Worm (Caenorhabditis elegans) whole organism, young adult: Measurements from ENCODE around the gene cgr-1.

Experiments
- B0019.2 ChIP-seq: fragments of 200-800 bp; sonication (Bioruptor generic); conservative IDR thresholded peaks from 2 replicates; pipeline ENCODE4 v1.3.6; 2022; ENCODE audit warnings: missing genetic modification reagents, missing genetic modification characterization, missing compliant biosample characterization
- C06A6.2 ChIP-seq: fragments of 200-800 bp; sonication (Bioruptor generic); conservative IDR thresholded peaks from 2 replicates; pipeline ENCODE4 v1.3.6; 2022; ENCODE audit warnings: missing genetic modification characterization, missing compliant biosample characterization
- F33H1.4 ChIP-seq: fragments of 200-800 bp; sonication (Bioruptor generic); IDR thresholded peaks from 2 replicates; pipeline ENCODE4 v1.3.6; 2022; ENCODE audit warnings: missing genetic modification reagents, missing genetic modification characterization, missing compliant biosample characterization
- F37B4.10 ChIP-seq: fragments of 200-800 bp; sonication (Bioruptor generic); IDR thresholded peaks from 2 replicates; pipeline ENCODE4 v1.3.6; 2022; ENCODE audit warnings: missing genetic modification characterization, missing compliant biosample characterization
- F49E8.2 ChIP-seq: sonication (generic microtip); optimal IDR thresholded peaks from 3 replicates; lab custom pipeline; 2017; ENCODE audit warnings: missing genetic modification characterization, mild to moderate bottlenecking, missing compliant biosample characterization, antibody characterized with exemption, moderate library complexity; ENCODE audit not compliant: insufficient read depth
- T26A5.8 ChIP-seq: sonication (generic microtip); optimal IDR thresholded peaks from 2 replicates; lab custom pipeline; 2016; ENCODE audit warnings: missing genetic modification characterization, missing compliant biosample characterization
- ZK185.1 ChIP-seq: sonication (generic microtip); optimal IDR thresholded peaks from 2 replicates; lab custom pipeline; 2016; ENCODE audit warnings: mild to moderate bottlenecking, missing genetic modification characterization, missing compliant biosample characterization; ENCODE audit not compliant: poor library complexity, severe bottlenecking
- aptf-3 ChIP-seq: fragments of 200-800 bp; sonication (Bioruptor generic); IDR thresholded peaks from 2 replicates; pipeline ENCODE4 v1.3.6; 2022; ENCODE audit warnings: missing genetic modification characterization, missing compliant biosample characterization
- attf-3 ChIP-seq: fragments of 200-800 bp; sonication (Bioruptor generic); conservative IDR thresholded peaks from 2 replicates; pipeline ENCODE4 v1.3.6; 2022; ENCODE audit warnings: missing genetic modification reagents, missing genetic modification characterization, missing compliant biosample characterization
- bed-1 ChIP-seq: fragments of 200-800 bp; sonication (Bioruptor generic); IDR thresholded peaks from 2 replicates; pipeline ENCODE4 v1.3.6; 2022; ENCODE audit warnings: missing genetic modification reagents, missing genetic modification characterization, missing compliant biosample characterization
- bed-2 ChIP-seq: fragments of 200-800 bp; sonication (Bioruptor generic); IDR thresholded peaks from 2 replicates; pipeline ENCODE4 v1.3.6; 2022; ENCODE audit warnings: missing genetic modification reagents, missing genetic modification characterization, missing compliant biosample characterization
- cebp-2 ChIP-seq: fragments of 200-800 bp; sonication (Bioruptor generic); IDR thresholded peaks from 2 replicates; pipeline ENCODE4 v1.3.6; 2022; ENCODE audit warnings: missing genetic modification characterization, missing compliant biosample characterization
- ceh-27 ChIP-seq: fragments of 200-800 bp; sonication (Bioruptor generic); optimal IDR thresholded peaks from 2 replicates; lab custom pipeline; 2018; ENCODE audit warnings: mild to moderate bottlenecking, missing genetic modification characterization, moderate library complexity, missing compliant biosample characterization
- ceh-58 ChIP-seq: fragments of 200-800 bp; sonication (Bioruptor generic); IDR thresholded peaks from 2 replicates; pipeline ENCODE4 v1.3.6; 2022; ENCODE audit warnings: missing genetic modification characterization, missing compliant biosample characterization
- ceh-91 ChIP-seq: fragments of 200-800 bp; sonication (Bioruptor generic); IDR thresholded peaks from 2 replicates; pipeline ENCODE4 v1.3.6; 2022; ENCODE audit warnings: missing genetic modification reagents, missing genetic modification characterization, missing compliant biosample characterization
- dox-1 ChIP-seq: fragments of 200-800 bp; sonication (Bioruptor generic); IDR thresholded peaks from 2 replicates; pipeline ENCODE4 v1.3.6; 2022; ENCODE audit warnings: missing genetic modification reagents, missing genetic modification characterization, missing compliant biosample characterization
- efl-1 ChIP-seq: fragments of 150-350 bp; optimal IDR thresholded peaks from 2 replicates; lab custom pipeline; 2014; ENCODE audit warnings: missing biosample characterization, missing genetic modification reagents, missing genetic modification characterization
- egl-18 ChIP-seq: fragments of 200-800 bp; sonication (Bioruptor generic); IDR thresholded peaks from 2 replicates; pipeline ENCODE4 v1.3.6; 2022; ENCODE audit warnings: missing genetic modification reagents, missing genetic modification characterization, missing compliant biosample characterization
- egl-44 ChIP-seq: fragments of 200-800 bp; sonication (Bioruptor generic); IDR thresholded peaks from 2 replicates; pipeline ENCODE4 v1.3.6; 2022; ENCODE audit warnings: missing genetic modification reagents, missing genetic modification characterization, missing compliant biosample characterization
- egrh-3 ChIP-seq: fragments of 200-800 bp; sonication (Bioruptor generic); IDR thresholded peaks from 2 replicates; pipeline ENCODE4 v1.3.6; 2022; ENCODE audit warnings: missing genetic modification reagents, missing genetic modification characterization, missing compliant biosample characterization
- ekl-4 ChIP-seq: fragments of 200-800 bp; sonication (Bioruptor generic); IDR thresholded peaks from 2 replicates; pipeline ENCODE4 v1.3.6; 2022; ENCODE audit warnings: missing genetic modification reagents, missing genetic modification characterization, missing compliant biosample characterization
- hmg-20 ChIP-seq: fragments of 200-800 bp; sonication (Bioruptor generic); IDR thresholded peaks from 2 replicates; pipeline ENCODE4 v1.3.6; 2022; ENCODE audit warnings: missing genetic modification reagents, missing genetic modification characterization, missing compliant biosample characterization
- let-526 ChIP-seq: fragments of 200-800 bp; sonication (Bioruptor generic); IDR thresholded peaks from 2 replicates; pipeline ENCODE4 v1.3.6; 2022; ENCODE audit warnings: missing genetic modification reagents, missing genetic modification characterization, missing compliant biosample characterization
- lin-26 ChIP-seq: fragments of 200-800 bp; sonication (Bioruptor generic); IDR thresholded peaks from 2 replicates; pipeline ENCODE4 v1.3.6; 2022; ENCODE audit warnings: missing genetic modification reagents, missing genetic modification characterization, missing compliant biosample characterization
- lir-1 ChIP-seq: fragments of 200-800 bp; sonication (Bioruptor generic); conservative IDR thresholded peaks from 2 replicates; pipeline ENCODE4 v1.3.6; 2022; ENCODE audit warnings: missing genetic modification reagents, missing genetic modification characterization, missing compliant biosample characterization
- madf-10 ChIP-seq: sonication (generic microtip); optimal IDR thresholded peaks from 2 replicates; lab custom pipeline; 2016; ENCODE audit warnings: mild to moderate bottlenecking, missing genetic modification characterization, missing compliant biosample characterization
- madf-3 ChIP-seq: fragments of 200-800 bp; sonication (Bioruptor generic); IDR thresholded peaks from 2 replicates; pipeline ENCODE4 v1.3.6; 2022; ENCODE audit warnings: missing genetic modification reagents, missing genetic modification characterization, missing compliant biosample characterization
- nfya-2 ChIP-seq: fragments of 200-800 bp; sonication (Bioruptor generic); IDR thresholded peaks from 2 replicates; pipeline ENCODE4 v1.3.6; 2022; ENCODE audit warnings: missing genetic modification reagents, missing genetic modification characterization, missing compliant biosample characterization
- nfyb-1 ChIP-seq: fragments of 200-800 bp; sonication (Bioruptor generic); IDR thresholded peaks from 2 replicates; pipeline ENCODE4 v1.3.6; 2022; ENCODE audit warnings: missing genetic modification reagents, missing genetic modification characterization, missing compliant biosample characterization
- nhr-120 ChIP-seq: fragments of 200-800 bp; sonication (Bioruptor generic); IDR thresholded peaks from 2 replicates; pipeline ENCODE4 v1.3.6; 2022; ENCODE audit warnings: missing genetic modification characterization, missing compliant biosample characterization
- nhr-80 ChIP-seq: sonication (generic microtip); optimal IDR thresholded peaks from 2 replicates; lab custom pipeline; 2016; ENCODE audit warnings: missing genetic modification characterization, missing compliant biosample characterization
- pbrm-1 ChIP-seq: fragments of 200-800 bp; sonication (Bioruptor generic); IDR thresholded peaks from 2 replicates; pipeline ENCODE4 v1.3.6; 2022; ENCODE audit warnings: missing genetic modification reagents, missing genetic modification characterization, missing compliant biosample characterization
- rcor-1 ChIP-seq: fragments of 200-800 bp; sonication (Bioruptor generic); IDR thresholded peaks from 2 replicates; pipeline ENCODE4 v1.3.6; 2022; ENCODE audit warnings: missing genetic modification reagents, missing genetic modification characterization, missing compliant biosample characterization
- rec-8 ChIP-seq, 2 experiments: sonication (generic microtip); optimal IDR thresholded peaks; 2 replicates each; lab custom pipeline; 2016; ENCODE audit warnings: mild to moderate bottlenecking in 2 of 2, missing genetic modification characterization in 2 of 2, missing genetic modification reagents in 2 of 2, missing genotype in 2 of 2, missing biosample characterization in 1 of 2, missing compliant biosample characterization in 1 of 2, moderate library complexity in 1 of 2
- rpc-1 ChIP-seq, 2 experiments: fragments of 150-350 bp in 1 of 2; sonication (generic microtip) in 1 of 2; optimal IDR thresholded peaks; 2 replicates each; lab custom pipeline; 2014 to 2018; ENCODE audit warnings: missing biosample characterization in 1 of 2, missing genetic modification characterization in 1 of 2, missing genetic modification reagents in 1 of 2, missing genotype in 1 of 2
- sea-2 ChIP-seq: fragments of 200-800 bp; sonication (Bioruptor generic); IDR thresholded peaks from 2 replicates; pipeline ENCODE4 v1.3.6; 2022; ENCODE audit warnings: missing genetic modification characterization, missing compliant biosample characterization
- unc-62 ChIP-seq: fragments of 150-350 bp; optimal IDR thresholded peaks from 2 replicates; lab custom pipeline; 2014; ENCODE audit warnings: missing biosample characterization, missing genetic modification reagents, missing genetic modification characterization
- zfh-2 ChIP-seq: fragments of 200-800 bp; sonication (Bioruptor generic); conservative IDR thresholded peaks from 2 replicates; pipeline ENCODE4 v1.3.6; 2022; ENCODE audit warnings: missing genetic modification reagents, missing genetic modification characterization, missing compliant biosample characterization
- zim-3 ChIP-seq: sonication (generic microtip); optimal IDR thresholded peaks from 2 replicates; lab custom pipeline; 2017; ENCODE audit warnings: mild to moderate bottlenecking, missing genetic modification characterization, moderate library complexity, missing compliant biosample characterization
- ztf-25 ChIP-seq: fragments of 200-800 bp; sonication (Bioruptor generic); IDR thresholded peaks from 2 replicates; pipeline ENCODE4 v1.3.6; 2022; ENCODE audit warnings: missing genetic modification reagents, missing genetic modification characterization, missing compliant biosample characterization
- ztf-28 ChIP-seq: fragments of 200-800 bp; sonication (Bioruptor generic); IDR thresholded peaks from 2 replicates; pipeline ENCODE4 v1.3.6; 2022; ENCODE audit warnings: missing genetic modification reagents, missing genetic modification characterization, missing compliant biosample characterization

Gene cgr-1

ce11 chrX:3631550-3631949 lies 31.3 kb upstream of the cgr-1 start:
- 0 out of 2 replicates have a peak, but pooled peaks have one; percentile 26 for TF ChIP-seq ztf-28 (GFP tag; lab: Robert Waterston, UW)
- 0 out of 2 replicates have a peak, but pooled peaks have one; percentile 40 for TF ChIP-seq let-526
- 0 out of 2 replicates have a peak, but pooled peaks have one; percentile 24 for TF ChIP-seq C06A6.2 (GFP tag; lab: Robert Waterston, UW)
- peak; percentile 59; the same call in 1 of the 2 replicates for TF ChIP-seq dox-1 (GFP tag; lab: Robert Waterston, UW)
- no peak for TF ChIP-seq rpc-1 (optimal IDR thresholded peaks at IDR 0.05; lab: Kevin White, UChicago)
- TF ChIP-seq rpc-1 (tag; optimal IDR thresholded peaks at IDR 0.05; lab: Kevin White, UChicago) = no peak
- peak; percentile 50; the same call in 1 of the 2 replicates for TF ChIP-seq B0019.2 (GFP tag; lab: Robert Waterston, UW)
- peak; percentile 45 for TF ChIP-seq pbrm-1 (GFP tag; lab: Robert Waterston, UW)
- no peak; the same call in none of the 2 replicates for TF ChIP-seq lin-26 (GFP tag; lab: Robert Waterston, UW)
- TF ChIP-seq madf-10 (tag; lab: Kevin White, UChicago) = no peak
- TF ChIP-seq sea-2 (GFP tag; lab: Robert Waterston, UW) = peak; percentile 63; the same call in 1 of the 2 replicates
- TF ChIP-seq nhr-120 (GFP tag; lab: Robert Waterston, UW) = 0 out of 2 replicates have a peak, but pooled peaks have one; percentile 33
- TF ChIP-seq F49E8.2 (tag; lab: Kevin White, UChicago) = no peak
- TF ChIP-seq ztf-25 (GFP tag; lab: Robert Waterston, UW) = peak; percentile 63; the same call in 1 of the 2 replicates
- TF ChIP-seq rcor-1 (GFP tag; lab: Robert Waterston, UW) = no peak
- peak; percentile 51; the same call in 1 of the 2 replicates for TF ChIP-seq nfyb-1
- no peak for TF ChIP-seq lir-1 (GFP tag; lab: Robert Waterston, UW)
- TF ChIP-seq efl-1 (GFP tag; lab: Kevin White, UChicago) = no peak
- peak; percentile 72 for TF ChIP-seq unc-62 (GFP tag; lab: Kevin White, UChicago)
- 0 out of 2 replicates have a peak, but pooled peaks have one; percentile 39 for TF ChIP-seq attf-3 (GFP tag; lab: Robert Waterston, UW)
- TF ChIP-seq nfya-2 (GFP tag; lab: Robert Waterston, UW) = 0 out of 2 replicates have a peak, but pooled peaks have one; percentile 13
- 0 out of 2 replicates have a peak, but pooled peaks have one; percentile 46 for TF ChIP-seq ceh-91 (GFP tag; lab: Robert Waterston, UW)
- TF ChIP-seq egrh-3 (GFP tag; lab: Robert Waterston, UW) = no peak
- TF ChIP-seq T26A5.8 (tag; lab: Kevin White, UChicago) = no peak
- TF ChIP-seq rec-8 (tag; optimal IDR thresholded peaks at IDR 0.05; lab: Kevin White, UChicago) = no peak
- TF ChIP-seq F33H1.4 (GFP tag; lab: Robert Waterston, UW) = 0 out of 2 replicates have a peak, but pooled peaks have one; percentile 6
- peak; percentile 33; the same call in 1 of the 2 replicates for TF ChIP-seq hmg-20 (GFP tag; lab: Robert Waterston, UW)
- TF ChIP-seq ekl-4 (GFP tag; lab: Robert Waterston, UW) = peak; percentile 74; the same call in 1 of the 2 replicates
- TF ChIP-seq cebp-2 (GFP tag; lab: Robert Waterston, UW) = 0 out of 2 replicates have a peak, but pooled peaks have one; percentile 54
- no peak for TF ChIP-seq zfh-2
- TF ChIP-seq ceh-58 (GFP tag; lab: Robert Waterston, UW) = 0 out of 2 replicates have a peak, but pooled peaks have one; percentile 84
- TF ChIP-seq bed-2 (GFP tag; lab: Robert Waterston, UW) = peak; percentile 82; the same call in 1 of the 2 replicates
- no peak for TF ChIP-seq nhr-80
- 0 out of 2 replicates have a peak, but pooled peaks have one; percentile 52 for TF ChIP-seq bed-1 (GFP tag; lab: Robert Waterston, UW)
- no peak for TF ChIP-seq ceh-27 (GFP tag; lab: Kevin White, UChicago)
- TF ChIP-seq madf-3 (GFP tag; lab: Robert Waterston, UW) = peak; percentile 39; the same call in 1 of the 2 replicates
- 0 out of 2 replicates have a peak, but pooled peaks have one; percentile 15 for TF ChIP-seq egl-18 (GFP tag; lab: Robert Waterston, UW)
- TF ChIP-seq egl-44 (GFP tag; lab: Robert Waterston, UW) = peak; percentile 77; the same call in 1 of the 2 replicates
- TF ChIP-seq aptf-3 = peak; percentile 90
- TF ChIP-seq F37B4.10 (GFP tag; lab: Robert Waterston, UW) = peak; percentile 97
- no peak for TF ChIP-seq ZK185.1 (tag; lab: Kevin White, UChicago)
- peak; percentile 42 for TF ChIP-seq zim-3 (tag; lab: Kevin White, UChicago)
